Fruit fly (Drosophila melanogaster) whole organism, embryonic: Measurements from ENCODE around the gene CG17028.

Source experiments
- CG10959 ChIP-seq: fragments of 200-800 bp; sonication (Bioruptor generic); IDR thresholded peaks from 2 replicates; pipeline ENCODE4 v1.3.6; 2022; ENCODE audit warnings: missing biosample characterization, missing genetic modification characterization
- CG11504 ChIP-seq: fragments of 200-800 bp; sonication (Bioruptor generic); optimal IDR thresholded peaks from 3 replicates; lab custom pipeline; 2019; ENCODE audit warnings: missing biosample characterization, mild to moderate bottlenecking, missing genetic modification characterization, moderate library complexity
- CG12219 ChIP-seq: fragments of 200-800 bp; sonication (Bioruptor generic); optimal IDR thresholded peaks from 3 replicates; lab custom pipeline; 2018; ENCODE audit warnings: missing biosample characterization, mild to moderate bottlenecking, missing genetic modification characterization
- CG13894 ChIP-seq: fragments of 200-800 bp; sonication (Bioruptor generic); optimal IDR thresholded peaks from 3 replicates; lab custom pipeline; 2018; ENCODE audit warnings: missing biosample characterization, mild to moderate bottlenecking, missing genetic modification characterization, moderate library complexity
- CG14667 ChIP-seq: fragments of 200-800 bp; sonication (Bioruptor generic); IDR thresholded peaks from 2 replicates; pipeline ENCODE4 v1.3.6; 2022; ENCODE audit warnings: missing biosample characterization, missing genetic modification characterization
- CG1602 ChIP-seq: fragments of 200-800 bp; sonication (Bioruptor generic); optimal IDR thresholded peaks from 3 replicates; lab custom pipeline; 2016; ENCODE audit warnings: missing biosample characterization, missing genetic modification characterization
- CG17802 ChIP-seq: fragments of 200-800 bp; sonication (Bioruptor generic); optimal IDR thresholded peaks from 2 replicates; lab custom pipeline; 2018; ENCODE audit warnings: missing biosample characterization, mild to moderate bottlenecking, missing genetic modification characterization, moderate library complexity
- CG17912 ChIP-seq: fragments of 200-800 bp; sonication (Bioruptor generic); optimal IDR thresholded peaks from 2 replicates; lab custom pipeline; 2018; ENCODE audit warnings: missing biosample characterization, mild to moderate bottlenecking, missing genetic modification characterization
- CG2116 ChIP-seq: fragments of 200-800 bp; sonication (Bioruptor generic); optimal IDR thresholded peaks from 3 replicates; lab custom pipeline; 2018; ENCODE audit warnings: missing biosample characterization, mild to moderate bottlenecking, missing genetic modification characterization
- CG31365 ChIP-seq: fragments of 200-800 bp; sonication (Bioruptor generic); optimal IDR thresholded peaks from 2 replicates; lab custom pipeline; 2018; ENCODE audit warnings: missing biosample characterization, mild to moderate bottlenecking, missing genetic modification characterization
- CG4617 ChIP-seq: fragments of 200-800 bp; sonication (Bioruptor generic); optimal IDR thresholded peaks from 3 replicates; lab custom pipeline; 2016; ENCODE audit warnings: missing biosample characterization, missing genetic modification characterization, borderline replicate concordance
- CG5245 ChIP-seq: fragments of 200-800 bp; sonication (Bioruptor generic); optimal IDR thresholded peaks from 3 replicates; lab custom pipeline; 2016; ENCODE audit warnings: missing biosample characterization, missing genetic modification characterization
- CG6683 ChIP-seq: fragments of 200-800 bp; sonication (Bioruptor generic); optimal IDR thresholded peaks from 2 replicates; lab custom pipeline; 2017; ENCODE audit warnings: missing biosample characterization, mild to moderate bottlenecking, missing genetic modification characterization, missing genetic modification reagents
- CG7357 ChIP-seq: fragments of 200-800 bp; sonication (Bioruptor generic); IDR thresholded peaks from 3 replicates; pipeline ENCODE4 v1.3.6; 2022; ENCODE audit warnings: missing biosample characterization, missing genetic modification characterization
- CG8944 ChIP-seq: fragments of 200-800 bp; sonication (Bioruptor generic); optimal IDR thresholded peaks from 3 replicates; lab custom pipeline; 2016; ENCODE audit warnings: missing biosample characterization, missing genetic modification characterization
- Chrac-16 ChIP-seq: fragments of 200-800 bp; sonication (Bioruptor generic); optimal IDR thresholded peaks from 3 replicates; lab custom pipeline; 2016; ENCODE audit warnings: missing biosample characterization, missing genetic modification characterization
- CoRest ChIP-seq: fragments of 200-800 bp; sonication (Bioruptor generic); optimal IDR thresholded peaks from 3 replicates; lab custom pipeline; 2018; ENCODE audit warnings: missing biosample characterization, mild to moderate bottlenecking, missing genetic modification characterization, moderate library complexity
- CrebB ChIP-seq: fragments of 200-800 bp; sonication (Bioruptor generic); optimal IDR thresholded peaks from 3 replicates; lab custom pipeline; 2018; ENCODE audit warnings: missing biosample characterization, mild to moderate bottlenecking, missing genetic modification characterization
- E2f2 ChIP-seq: fragments of 200-800 bp; sonication (Bioruptor generic); IDR thresholded peaks from 2 replicates; pipeline ENCODE4 v1.3.6; 2022; ENCODE audit warnings: missing biosample characterization, missing genetic modification characterization
- ERR ChIP-seq: fragments of 200-800 bp; sonication (Bioruptor generic); optimal IDR thresholded peaks from 2 replicates; lab custom pipeline; 2016; ENCODE audit warnings: missing biosample characterization, missing genetic modification characterization
- Ets97D ChIP-seq: fragments of 200-800 bp; sonication (Bioruptor generic); optimal IDR thresholded peaks from 3 replicates; lab custom pipeline; 2016; ENCODE audit warnings: missing biosample characterization, missing genetic modification characterization
- Fer2 ChIP-seq: fragments of 200-800 bp; sonication (Bioruptor generic); optimal IDR thresholded peaks from 2 replicates; lab custom pipeline; 2018; ENCODE audit warnings: missing biosample characterization, mild to moderate bottlenecking, missing genetic modification characterization, moderate library complexity
- HHEX ChIP-seq: fragments of 200-800 bp; sonication (Bioruptor generic); optimal IDR thresholded peaks from 3 replicates; lab custom pipeline; 2017; ENCODE audit warnings: missing biosample characterization, mild to moderate bottlenecking, missing genetic modification characterization, missing genetic modification reagents
- HLH54F ChIP-seq: fragments of 200-800 bp; sonication (Bioruptor generic); optimal IDR thresholded peaks from 3 replicates; lab custom pipeline; 2016; ENCODE audit warnings: missing biosample characterization, missing genetic modification characterization
- Nf-YB ChIP-seq: fragments of 200-800 bp; sonication (Bioruptor generic); optimal IDR thresholded peaks from 3 replicates; lab custom pipeline; 2019; ENCODE audit warnings: missing biosample characterization, mild to moderate bottlenecking, missing genetic modification characterization, moderate library complexity
- Poxn ChIP-seq: fragments of 200-800 bp; sonication (Bioruptor generic); IDR thresholded peaks from 2 replicates; pipeline ENCODE4 v1.3.6; 2022; ENCODE audit warnings: missing biosample characterization, missing genetic modification characterization
- Rx ChIP-seq: fragments of 200-800 bp; sonication (Bioruptor generic); IDR thresholded peaks from 2 replicates; pipeline ENCODE4 v1.3.6; 2022; ENCODE audit warnings: missing biosample characterization, missing genetic modification characterization
- Spps ChIP-seq: fragments of 200-800 bp; sonication (Bioruptor generic); optimal IDR thresholded peaks from 2 replicates; lab custom pipeline; 2018; ENCODE audit warnings: missing biosample characterization, mild to moderate bottlenecking, missing genetic modification characterization
- Usf ChIP-seq: fragments of 200-800 bp; sonication (Bioruptor generic); optimal IDR thresholded peaks from 2 replicates; lab custom pipeline; 2017; ENCODE audit warnings: missing genotype, missing biosample characterization, missing genetic modification characterization
- aop ChIP-seq: fragments of 200-800 bp; sonication (Bioruptor generic); IDR thresholded peaks from 2 replicates; pipeline ENCODE4 v1.3.6; 2022; ENCODE audit warnings: missing biosample characterization, missing genetic modification characterization
- bcd ChIP-seq: fragments of 200-800 bp; sonication (Bioruptor generic); optimal IDR thresholded peaks from 2 replicates; lab custom pipeline; 2017; ENCODE audit warnings: missing biosample characterization, mild to moderate bottlenecking, missing genetic modification characterization
- ci ChIP-seq: fragments of 200-800 bp; sonication (Bioruptor generic); IDR thresholded peaks from 3 replicates; pipeline ENCODE4 v1.3.6; 2022; ENCODE audit warnings: missing biosample characterization, missing genetic modification characterization
- crc ChIP-seq: fragments of 200-800 bp; sonication (Bioruptor generic); optimal IDR thresholded peaks from 2 replicates; lab custom pipeline; 2016; ENCODE audit warnings: missing biosample characterization, missing genetic modification characterization
- danr ChIP-seq: fragments of 200-800 bp; sonication (Bioruptor generic); IDR thresholded peaks from 2 replicates; pipeline ENCODE4 v1.3.6; 2022; ENCODE audit warnings: missing biosample characterization, missing genetic modification characterization
- disco-r ChIP-seq: fragments of 200-800 bp; sonication (Bioruptor generic); optimal IDR thresholded peaks from 2 replicates; lab custom pipeline; 2016; ENCODE audit warnings: missing biosample characterization, missing genetic modification characterization
- dpn ChIP-seq, 2 experiments: fragments of 200-800 bp; sonication (Bioruptor generic); optimal IDR thresholded peaks; 3 replicates each; lab custom pipeline; 2016; ENCODE audit warnings: missing biosample characterization in 2 of 2, missing genetic modification characterization in 2 of 2
- emc ChIP-seq: fragments of 200-800 bp; sonication (Bioruptor generic); optimal IDR thresholded peaks from 2 replicates; lab custom pipeline; 2016; ENCODE audit warnings: missing biosample characterization, missing genetic modification characterization
- fd64A ChIP-seq: fragments of 200-800 bp; sonication (Bioruptor generic); optimal IDR thresholded peaks from 3 replicates; lab custom pipeline; 2018; ENCODE audit warnings: missing biosample characterization, mild to moderate bottlenecking, missing genetic modification characterization
- fd96Cb ChIP-seq: fragments of 200-800 bp; sonication (Bioruptor generic); optimal IDR thresholded peaks from 2 replicates; lab custom pipeline; 2018; ENCODE audit warnings: missing biosample characterization, mild to moderate bottlenecking, missing genetic modification characterization, moderate library complexity
- gro ChIP-seq: fragments of 200-800 bp; sonication (Bioruptor generic); optimal IDR thresholded peaks from 2 replicates; lab custom pipeline; 2016; ENCODE audit warnings: missing biosample characterization, missing genetic modification characterization
- h ChIP-seq: fragments of >200 bp; optimal IDR thresholded peaks from 2 replicates; lab custom pipeline; 2017
- kah ChIP-seq: fragments of 200-800 bp; sonication (Bioruptor generic); optimal IDR thresholded peaks from 2 replicates; lab custom pipeline; 2018; ENCODE audit warnings: missing biosample characterization, mild to moderate bottlenecking, missing genetic modification characterization
- lab ChIP-seq: fragments of 200-800 bp; sonication (Bioruptor generic); optimal IDR thresholded peaks from 3 replicates; lab custom pipeline; 2017; ENCODE audit warnings: missing biosample characterization, missing genetic modification characterization, mild to moderate bottlenecking, moderate library complexity, missing genetic modification reagents
- lola ChIP-seq, 3 experiments: fragments of >200 bp in 2 of 3; fragments of 200-800 bp in 1 of 3; sonication (Bioruptor generic) in 1 of 3; optimal IDR thresholded peaks; 2 replicates each; lab custom pipeline; 2017 to 2019; ENCODE audit warnings: missing biosample characterization in 3 of 3, missing genetic modification characterization in 3 of 3, mild to moderate bottlenecking in 1 of 3, moderate library complexity in 1 of 3
- rib ChIP-seq: fragments of 200-800 bp; sonication (Bioruptor generic); IDR thresholded peaks from 2 replicates; pipeline ENCODE4 v1.3.6; 2022; ENCODE audit warnings: missing biosample characterization, missing genetic modification characterization
- shn ChIP-seq: fragments of 200-800 bp; sonication (Bioruptor generic); optimal IDR thresholded peaks from 3 replicates; lab custom pipeline; 2016; ENCODE audit warnings: missing biosample characterization, missing genetic modification characterization
- slp2 ChIP-seq: fragments of 200-800 bp; sonication (Bioruptor generic); optimal IDR thresholded peaks from 2 replicates; lab custom pipeline; 2016; ENCODE audit warnings: missing biosample characterization, missing genetic modification characterization
- so ChIP-seq: fragments of 200-800 bp; sonication (Bioruptor generic); IDR thresholded peaks from 3 replicates; pipeline ENCODE4 v1.3.6; 2022; ENCODE audit warnings: missing biosample characterization, missing genetic modification characterization
- sob ChIP-seq: fragments of 200-800 bp; sonication (Bioruptor generic); IDR thresholded peaks from 2 replicates; pipeline ENCODE4 v1.3.6; 2022; ENCODE audit warnings: missing biosample characterization, missing genetic modification characterization
- tup ChIP-seq: fragments of 200-800 bp; sonication (Bioruptor generic); optimal IDR thresholded peaks from 2 replicates; lab custom pipeline; 2016; ENCODE audit warnings: missing biosample characterization, mild to moderate bottlenecking, missing genetic modification characterization, moderate library complexity
- zfh2 ChIP-seq: fragments of 200-800 bp; sonication (Bioruptor generic); optimal IDR thresholded peaks from 2 replicates; lab custom pipeline; 2016; ENCODE audit warnings: missing biosample characterization, missing genetic modification characterization

Gene CG17028

dm6 chr3L:16021064-16021683, 42.9 kb downstream of the CG17028 start (continued):
- TF ChIP-seq so (GFP tag; lab: Robert Waterston, UW), result no peak
- TF ChIP-seq CG17912 (GFP tag; lab: Kevin White, UChicago), result no peak
- peak; percentile 23 for TF ChIP-seq bcd (GFP tag; lab: Kevin White, UChicago)
- TF ChIP-seq CrebB (tag; lab: Kevin White, UChicago), result no peak
- TF ChIP-seq E2f2 (GFP tag; lab: Robert Waterston, UW), result peak; percentile 18; the same call in 1 of the 2 replicates
- TF ChIP-seq CG7357 (GFP tag; lab: Robert Waterston, UW), result no peak
- TF ChIP-seq kah (GFP tag; lab: Kevin White, UChicago), result no peak
- TF ChIP-seq CG6683 (GFP tag; lab: Kevin White, UChicago), result no peak
- TF ChIP-seq lab (GFP tag; lab: Kevin White, UChicago), result no peak
- no peak for TF ChIP-seq CG31365 (tag; lab: Kevin White, UChicago)
- TF ChIP-seq Rx (GFP tag; lab: Robert Waterston, UW), result peak; percentile 49; the same call in 1 of the 2 replicates
- no peak for TF ChIP-seq h (lab: Kevin White, UChicago)
- TF ChIP-seq CoRest (tag; lab: Kevin White, UChicago), result peak; percentile 24
- TF ChIP-seq CG11504, result peak; percentile 54
- peak; percentile 16 for TF ChIP-seq disco-r (GFP tag; lab: Kevin White, UChicago)
- TF ChIP-seq aop (GFP tag; lab: Robert Waterston, UW), result no peak
- TF ChIP-seq rib (GFP tag; lab: Robert Waterston, UW), result no peak
- TF ChIP-seq CG4617 (GFP tag; lab: Kevin White, UChicago), result peak; percentile 20
- peak; percentile 74 for TF ChIP-seq fd96Cb (tag; lab: Kevin White, UChicago)
- TF ChIP-seq tup (GFP tag; lab: Kevin White, UChicago), result no peak
- TF ChIP-seq lola (GFP tag; optimal IDR thresholded peaks at IDR 0.05; lab: Kevin White, UChicago), result peak in 1 of 3 experiments; percentile 80
- TF ChIP-seq gro, result no peak
- TF ChIP-seq CG2116, result peak; percentile 12
- TF ChIP-seq Spps (tag; lab: Kevin White, UChicago), result peak; percentile 64
- TF ChIP-seq danr (GFP tag; lab: Robert Waterston, UW), result no peak
- no peak for TF ChIP-seq shn (GFP tag; lab: Kevin White, UChicago)
- peak; percentile 48 for TF ChIP-seq CG1602 (GFP tag; lab: Kevin White, UChicago)
- no peak for TF ChIP-seq fd64A
- peak; percentile 74 for TF ChIP-seq CG10959 (GFP tag; lab: Robert Waterston, UW)
- TF ChIP-seq CG17802 (tag; lab: Kevin White, UChicago), result peak; percentile 9
- TF ChIP-seq CG14667 (GFP tag; lab: Robert Waterston, UW), result 0 out of 2 replicates have a peak, but pooled peaks have one; percentile 7
- peak; percentile 14 for TF ChIP-seq HLH54F (GFP tag; lab: Kevin White, UChicago)
- no peak for TF ChIP-seq zfh2 (GFP tag; lab: Kevin White, UChicago)
- TF ChIP-seq sob (GFP tag; lab: Robert Waterston, UW), result no peak
- TF ChIP-seq dpn (GFP tag; optimal IDR thresholded peaks at IDR 0.05; lab: Kevin White, UChicago), result peak; percentile 26 to 32
- TF ChIP-seq Poxn (GFP tag; lab: Robert Waterston, UW), result no peak
- TF ChIP-seq slp2 (GFP tag; lab: Kevin White, UChicago), result peak; percentile 41
- peak; percentile 46 for TF ChIP-seq CG8944
- peak; percentile 12 for TF ChIP-seq Nf-YB (GFP tag; lab: Kevin White, UChicago)
- no peak for TF ChIP-seq ERR (GFP tag; lab: Kevin White, UChicago)
- TF ChIP-seq CG12219, result peak; percentile 39
- no peak for TF ChIP-seq Fer2 (tag; lab: Kevin White, UChicago)
- no peak for TF ChIP-seq emc
- peak; percentile 73 for TF ChIP-seq ci (GFP tag; lab: Robert Waterston, UW)
- TF ChIP-seq crc (GFP tag; lab: Kevin White, UChicago), result peak; percentile 3
- no peak for TF ChIP-seq HHEX (GFP tag; lab: Kevin White, UChicago)
- TF ChIP-seq Chrac-16 (GFP tag; lab: Kevin White, UChicago), result peak; percentile 72
- no peak for TF ChIP-seq Ets97D (GFP tag; lab: Kevin White, UChicago)
- TF ChIP-seq Usf (GFP tag; lab: Kevin White, UChicago), result no peak
- TF ChIP-seq CG5245 (GFP tag; lab: Kevin White, UChicago), result peak; percentile 28
- TF ChIP-seq CG13894 (tag; lab: Kevin White, UChicago), result no peak
